Fruit fly (Drosophila melanogaster) whole organism, wandering third instar larva: Measurements from ENCODE around the gene CG32507.

Experiments used
- Abd-B ChIP-seq: fragments of >200 bp; optimal IDR thresholded peaks from 2 replicates; lab custom pipeline; 2017; ENCODE audit warnings: missing biosample characterization, missing genetic modification characterization
- CrebA ChIP-seq: fragments of 200-800 bp; sonication (Bioruptor generic); optimal IDR thresholded peaks from 2 replicates; lab custom pipeline; 2016; ENCODE audit warnings: missing biosample characterization, mild to moderate bottlenecking, missing genetic modification characterization, borderline replicate concordance
- Dif ChIP-seq: fragments of 200-275, 200-300 bp; sonication (Bioruptor generic); optimal IDR thresholded peaks from 2 replicates; lab custom pipeline; 2018; ENCODE audit warnings: missing biosample characterization, missing genetic modification characterization; ENCODE audit not compliant: partially characterized antibody
- Hr78 ChIP-seq: fragments of >200 bp; optimal IDR thresholded peaks from 2 replicates; lab custom pipeline; 2017; ENCODE audit warnings: missing biosample characterization, missing genetic modification characterization
- N ChIP-seq: fragments of >200 bp; optimal IDR thresholded peaks from 2 replicates; lab custom pipeline; 2018; ENCODE audit warnings: missing biosample characterization, missing external identifiers, missing genetic modification characterization
- OdsH ChIP-seq: fragments of 200-800 bp; sonication (Bioruptor generic); optimal IDR thresholded peaks from 2 replicates; lab custom pipeline; 2016; ENCODE audit warnings: missing biosample characterization, mild to moderate bottlenecking, missing genetic modification characterization
- brk ChIP-seq: fragments of 200-800 bp; sonication (Bioruptor generic); optimal IDR thresholded peaks from 2 replicates; lab custom pipeline; 2016; ENCODE audit warnings: missing biosample characterization, mild to moderate bottlenecking, missing genetic modification characterization
- dl ChIP-seq, 2 experiments: fragments of 175-275, 200-275 bp in 1 of 2; fragments of 200-275 bp in 1 of 2; sonication (Bioruptor generic); optimal IDR thresholded peaks; lab custom pipeline; 2018; ENCODE audit warnings: mild to moderate bottlenecking in 2 of 2, missing biosample characterization in 2 of 2, missing genetic modification characterization in 2 of 2, moderate library complexity in 2 of 2; ENCODE audit not compliant: partially characterized antibody in 2 of 2, insufficient read depth in 1 of 2
- h ChIP-seq: fragments of 200-800 bp; sonication (Bioruptor generic); optimal IDR thresholded peaks from 3 replicates; lab custom pipeline; 2016; ENCODE audit warnings: missing biosample characterization, mild to moderate bottlenecking, missing genetic modification characterization
- jim ChIP-seq: fragments of 175-275, 200-325 bp; sonication (Bioruptor generic); optimal IDR thresholded peaks from 2 replicates; lab custom pipeline; 2016; ENCODE audit warnings: missing biosample characterization, mild to moderate bottlenecking, missing genetic modification characterization
- lola ChIP-seq: fragments of >200 bp; optimal IDR thresholded peaks from 2 replicates; lab custom pipeline; 2017; ENCODE audit warnings: missing biosample characterization, missing genetic modification characterization
- pan ChIP-seq: fragments of >200 bp; optimal IDR thresholded peaks from 2 replicates; lab custom pipeline; 2017
- sage ChIP-seq: fragments of 200-800 bp; sonication (Bioruptor generic); optimal IDR thresholded peaks from 2 replicates; lab custom pipeline; 2016; ENCODE audit warnings: missing biosample characterization, mild to moderate bottlenecking, missing genetic modification characterization
- usp ChIP-seq: fragments of >200 bp; optimal IDR thresholded peaks from 2 replicates; lab custom pipeline; 2017; ENCODE audit warnings: missing biosample characterization, missing genetic modification characterization

- TF ChIP-seq pan (lab: Kevin White, UChicago) (no peak), dl (GFP tag; optimal IDR thresholded peaks at IDR 0.05; lab: Kevin White, UChicago; ENCODE audit: insufficient read depth in 1 of 2, partially characterized antibody in 2 of 2) (no peak), N (GFP tag; lab: Kevin White, UChicago) (no peak), h (GFP tag; lab: Kevin White, UChicago) (no peak), Dif (GFP tag; lab: Kevin White, UChicago) (no peak), Abd-B (GFP tag; lab: Kevin White, UChicago) (no peak), brk (GFP tag; lab: Kevin White, UChicago) (no peak), sage (GFP tag; lab: Kevin White, UChicago) (no peak), Hr78 (GFP tag; lab: Kevin White, UChicago) (no peak), OdsH (GFP tag; lab: Kevin White, UChicago) (no peak), lola (GFP tag; lab: Kevin White, UChicago) (no peak), jim (GFP tag; lab: Kevin White, UChicago) (no peak), CrebA (GFP tag; lab: Kevin White, UChicago) (no peak), usp (GFP tag; lab: Kevin White, UChicago) (no peak)
Measured at dm6 chrX:20756938-20757337, 24.1 kb downstream of the CG32507 start.
